Worm (Caenorhabditis elegans) whole organism, L4/young adult: ENCODE data around the gene nmr-1.

Experiments used
- W03F9.2 ChIP-seq: fragments of 150-350 bp; optimal IDR thresholded peaks from 2 replicates; lab custom pipeline; 2014; ENCODE audit warnings: missing biosample characterization, missing genetic modification characterization
- dao-5 ChIP-seq: sonication (generic microtip); optimal IDR thresholded peaks from 2 replicates; lab custom pipeline; 2016; ENCODE audit warnings: missing genotype, missing genetic modification characterization, moderate library complexity, missing compliant biosample characterization

- TF ChIP-seq W03F9.2 (tag; lab: Kevin White, UChicago) (no peak), dao-5 (tag; lab: Kevin White, UChicago) (no peak)
Observed at ce11 chrII:5474946-5475345, 28.5 kb upstream of the nmr-1 start, which contains the start of gene ilcr-2.
